Worm (Caenorhabditis elegans) whole organism, L3 larva: ENCODE results near the gene lido-10.

Experiments used
- ZK546.5 ChIP-seq: sonication (generic microtip); optimal IDR thresholded peaks from 2 replicates; lab custom pipeline; 2017; ENCODE audit warnings: missing biosample characterization, missing genetic modification characterization
- ceh-16 ChIP-seq: sonication (generic microtip); optimal IDR thresholded peaks from 2 replicates; lab custom pipeline; 2017; ENCODE audit warnings: missing biosample characterization, missing genetic modification characterization
- ceh-28 ChIP-seq: fragments of 150-350 bp; optimal IDR thresholded peaks from 2 replicates; lab custom pipeline; 2014; ENCODE audit warnings: missing biosample characterization, missing genetic modification reagents, missing genetic modification characterization
- daf-12 ChIP-seq: fragments of 150-350 bp; optimal IDR thresholded peaks from 2 replicates; lab custom pipeline; 2014; ENCODE audit warnings: missing biosample characterization, missing genetic modification reagents, missing genetic modification characterization
- egl-27 ChIP-seq: sonication (generic microtip); optimal IDR thresholded peaks from 4 replicates; lab custom pipeline; 2017; ENCODE audit warnings: missing biosample characterization, missing genetic modification reagents, missing genetic modification characterization
- egl-5 ChIP-seq: fragments of 150-350 bp; optimal IDR thresholded peaks from 2 replicates; lab custom pipeline; 2017; ENCODE audit warnings: missing biosample characterization, missing genetic modification reagents, missing genetic modification characterization, inconsistent platforms
- elt-1 ChIP-seq: fragments of 150-350 bp; optimal IDR thresholded peaks from 2 replicates; lab custom pipeline; 2014; ENCODE audit warnings: missing biosample characterization, missing genetic modification characterization
- eor-1 ChIP-seq, 2 experiments: fragments of 150-350 bp; optimal IDR thresholded peaks; 2 replicates each; lab custom pipeline; 2014 to 2018; ENCODE audit warnings: missing biosample characterization in 2 of 2, missing genetic modification characterization in 2 of 2
- fkh-2 ChIP-seq: fragments of 150-350 bp; optimal IDR thresholded peaks from 2 replicates; lab custom pipeline; 2014; ENCODE audit warnings: missing biosample characterization, missing genetic modification reagents, missing genetic modification characterization
- fos-1 ChIP-seq: fragments of 150-350 bp; optimal IDR thresholded peaks from 2 replicates; lab custom pipeline; 2014; ENCODE audit warnings: missing biosample characterization, missing genetic modification characterization
- jun-1 ChIP-seq: fragments of 150-350 bp; optimal IDR thresholded peaks from 2 replicates; lab custom pipeline; 2014; ENCODE audit warnings: missing biosample characterization, missing genetic modification reagents, missing genetic modification characterization
- lin-15B ChIP-seq: fragments of 150-350 bp; optimal IDR thresholded peaks from 2 replicates; lab custom pipeline; 2014; ENCODE audit warnings: missing biosample characterization, missing genetic modification characterization
- lin-39 ChIP-seq: fragments of 150-350 bp; optimal IDR thresholded peaks from 2 replicates; lab custom pipeline; 2018; ENCODE audit warnings: missing biosample characterization, missing genetic modification reagents, missing genetic modification characterization
- lsy-12 ChIP-seq: sonication (generic microtip); optimal IDR thresholded peaks from 2 replicates; lab custom pipeline; 2016; ENCODE audit warnings: mild to moderate bottlenecking, missing genetic modification characterization, missing compliant biosample characterization
- mdl-1 ChIP-seq: fragments of 150-350 bp; optimal IDR thresholded peaks from 2 replicates; lab custom pipeline; 2014; ENCODE audit warnings: missing biosample characterization, missing genetic modification characterization
- nfya-1 ChIP-seq: sonication (generic microtip); optimal IDR thresholded peaks from 2 replicates; lab custom pipeline; 2017; ENCODE audit warnings: missing genetic modification characterization, mild to moderate bottlenecking, missing compliant biosample characterization, antibody characterized with exemption, moderate library complexity; ENCODE audit not compliant: insufficient read depth
- nhr-11 ChIP-seq: fragments of 150-350 bp; optimal IDR thresholded peaks from 2 replicates; lab custom pipeline; 2014; ENCODE audit warnings: missing biosample characterization, missing genetic modification characterization
- nhr-12 ChIP-seq: fragments of 150-350 bp; optimal IDR thresholded peaks from 2 replicates; lab custom pipeline; 2014; ENCODE audit warnings: missing biosample characterization, missing genetic modification characterization
- nhr-23 ChIP-seq: fragments of 150-350 bp; optimal IDR thresholded peaks from 2 replicates; lab custom pipeline; 2014; ENCODE audit warnings: missing biosample characterization, missing genetic modification reagents, missing genetic modification characterization
- nhr-28 ChIP-seq: fragments of 150-350 bp; optimal IDR thresholded peaks from 2 replicates; lab custom pipeline; 2014; ENCODE audit warnings: missing biosample characterization, missing genetic modification characterization
- nhr-43 ChIP-seq: sonication (generic microtip); optimal IDR thresholded peaks from 2 replicates; lab custom pipeline; 2016; ENCODE audit warnings: mild to moderate bottlenecking, missing genetic modification characterization, missing compliant biosample characterization; ENCODE audit not compliant: poor library complexity, severe bottlenecking
- nhr-67 ChIP-seq: fragments of 150-350 bp; optimal IDR thresholded peaks from 2 replicates; lab custom pipeline; 2014; ENCODE audit warnings: missing biosample characterization, missing genetic modification characterization
- pha-4 ChIP-seq: fragments of 150-350 bp; optimal IDR thresholded peaks from 2 replicates; lab custom pipeline; 2014; ENCODE audit warnings: missing biosample characterization, missing genetic modification reagents, missing genetic modification characterization
- pqm-1 ChIP-seq: fragments of 150-350 bp; optimal IDR thresholded peaks from 2 replicates; lab custom pipeline; 2017; ENCODE audit warnings: missing biosample characterization, missing genetic modification characterization, inconsistent platforms
- sea-2 ChIP-seq: fragments of 150-350 bp; sonication (generic microtip); optimal IDR thresholded peaks from 4 replicates; lab custom pipeline; 2014; ENCODE audit warnings: missing biosample characterization, missing genetic modification reagents, missing genetic modification characterization
- skn-1 ChIP-seq: fragments of 150-350 bp; optimal IDR thresholded peaks from 2 replicates; lab custom pipeline; 2014; ENCODE audit warnings: missing biosample characterization, missing genetic modification characterization
- snpc-4 ChIP-seq: fragments of 150-350 bp; optimal IDR thresholded peaks from 2 replicates; lab custom pipeline; 2014; ENCODE audit warnings: missing biosample characterization, missing genetic modification characterization
- tbx-2 ChIP-seq: sonication (generic microtip); optimal IDR thresholded peaks from 2 replicates; lab custom pipeline; 2016; ENCODE audit warnings: mild to moderate bottlenecking, missing genetic modification characterization, missing compliant biosample characterization
- unc-62 ChIP-seq: fragments of 150-350 bp; sonication (generic microtip); optimal IDR thresholded peaks from 4 replicates; lab custom pipeline; 2014; ENCODE audit warnings: missing biosample characterization, missing genetic modification reagents, missing genetic modification characterization
- ztf-11 ChIP-seq: fragments of 150-350 bp; optimal IDR thresholded peaks from 2 replicates; lab custom pipeline; 2014; ENCODE audit warnings: missing biosample characterization, missing genetic modification characterization
- ztf-4 ChIP-seq: fragments of 150-350 bp; optimal IDR thresholded peaks from 2 replicates; lab custom pipeline; 2014; ENCODE audit warnings: missing biosample characterization, missing genetic modification characterization

lido-10 gene

ce11 chrII:2997828-2998441 lies 4.4 kb upstream of the lido-10 start:
- TF ChIP-seq fos-1 (no peak), lin-15B (tag; lab: Kevin White, UChicago) (no peak), lin-39 (tag; lab: Kevin White, UChicago) (no peak), pqm-1 (tag; lab: Kevin White, UChicago) (no peak), pha-4 (tag; lab: Kevin White, UChicago) (no peak), nhr-28 (tag; lab: Kevin White, UChicago) (no peak)

- TF ChIP-seq tbx-2 (tag; lab: Kevin White, UChicago) (no peak), ZK546.5 (no peak), ceh-16 (tag; lab: Kevin White, UChicago) (no peak), skn-1 (tag; lab: Kevin White, UChicago) (no peak), egl-5 (tag; lab: Kevin White, UChicago) (no peak), pqm-1 (tag; lab: Kevin White, UChicago) (no peak), nfya-1 (no peak), nhr-23 (tag; lab: Kevin White, UChicago) (no peak), nhr-43 (tag; lab: Kevin White, UChicago) (no peak), jun-1 (no peak), ztf-11 (tag; lab: Kevin White, UChicago) (no peak), nhr-28 (tag; lab: Kevin White, UChicago) (no peak), fkh-2 (tag; lab: Kevin White, UChicago) (no peak), elt-1 (tag; lab: Kevin White, UChicago) (no peak), nhr-11 (no peak), ceh-28 (tag; lab: Kevin White, UChicago) (no peak), snpc-4 (tag; lab: Kevin White, UChicago) (no peak), nhr-12 (tag; lab: Kevin White, UChicago) (no peak), eor-1 (tag; optimal IDR thresholded peaks at IDR 0.05; lab: Kevin White, UChicago) (no peak), lsy-12 (tag; lab: Kevin White, UChicago) (no peak)
These were observed 1.6 kb upstream of the lido-10 start, which contains the start of gene lido-9 for ce11 chrII:3000535-3001264. lido-9 (plus strand) TSS chrII:3000768.

- no peak for TF ChIP-seq egl-27 (tag; lab: Kevin White, UChicago)
- no peak for TF ChIP-seq fkh-2 (tag; lab: Kevin White, UChicago)
- TF ChIP-seq lin-15B (tag; lab: Kevin White, UChicago) = no peak
- TF ChIP-seq nhr-23 (tag; lab: Kevin White, UChicago) = no peak
- no peak for TF ChIP-seq sea-2 (GFP tag; lab: Kevin White, UChicago)
- no peak for TF ChIP-seq ztf-4
- TF ChIP-seq nhr-12 (tag; lab: Kevin White, UChicago) = no peak
- TF ChIP-seq, all 47 proteins: peak for 0
These were observed 1.4 kb downstream of the lido-10 start, which contains the start of gene lido-11 for ce11 chrII:3003667-3004066. lido-11 (plus strand) TSS chrII:3003967.

ce11 chrII:3005499-3005898 lies 3.2 kb downstream of the lido-10 start, which contains the start of gene lido-12:
lido-12 (plus strand) TSS chrII:3005799.
- TF ChIP-seq fkh-2 (tag; lab: Kevin White, UChicago) (no peak), nhr-67 (no peak), pha-4 (tag; lab: Kevin White, UChicago) (no peak), lin-15B (tag; lab: Kevin White, UChicago) (no peak), tbx-2 (tag; lab: Kevin White, UChicago) (no peak), daf-12 (no peak), ceh-16 (tag; lab: Kevin White, UChicago) (no peak), egl-5 (tag; lab: Kevin White, UChicago) (no peak), ZK546.5 (no peak)

- TF ChIP-seq unc-62 (GFP tag; lab: Kevin White, UChicago) = no peak
- TF ChIP-seq mdl-1 (tag; lab: Kevin White, UChicago) = no peak
- TF ChIP-seq fkh-2 (tag; lab: Kevin White, UChicago) = no peak
- TF ChIP-seq, all 47 proteins: peak for 0
These were observed 6.1 kb downstream of the lido-10 start, which contains the start of gene sdz-5 for ce11 chrII:3008400-3008799. sdz-5 (plus strand) TSS chrII:3008700.
